Worm (Caenorhabditis elegans) whole organism, mixed stage, embryonic: ENCODE data around the gene smg-3.

Experiments used
- M03D4.4 ChIP-seq: sonication (generic microtip); optimal IDR thresholded peaks from 2 replicates; lab custom pipeline; 2017; ENCODE audit warnings: mild to moderate bottlenecking, missing genetic modification characterization, missing compliant biosample characterization
- bed-3 ChIP-seq: fragments of 200-800 bp; sonication (Bioruptor generic); optimal IDR thresholded peaks from 3 replicates; lab custom pipeline; 2018; ENCODE audit warnings: mild to moderate bottlenecking, missing genetic modification characterization, moderate library complexity, missing compliant biosample characterization
- blmp-1 ChIP-seq: fragments of 150-350 bp; optimal IDR thresholded peaks from 2 replicates; lab custom pipeline; 2014; ENCODE audit warnings: missing biosample characterization, missing genetic modification characterization
- ceh-39 ChIP-seq: fragments of 150-350 bp; optimal IDR thresholded peaks from 2 replicates; lab custom pipeline; 2014; ENCODE audit warnings: missing biosample characterization, missing genetic modification characterization
- ceh-43 ChIP-seq: fragments of 200-800 bp; sonication (Bioruptor generic); optimal IDR thresholded peaks from 2 replicates; lab custom pipeline; 2018; ENCODE audit warnings: mild to moderate bottlenecking, missing genetic modification characterization, moderate library complexity, missing compliant biosample characterization
- ceh-83 ChIP-seq: fragments of 200-800 bp; sonication (Bioruptor generic); optimal IDR thresholded peaks from 2 replicates; lab custom pipeline; 2018; ENCODE audit warnings: mild to moderate bottlenecking, missing genetic modification characterization, missing compliant biosample characterization
- ces-1 ChIP-seq: fragments of 150-350 bp; optimal IDR thresholded peaks from 2 replicates; lab custom pipeline; 2014; ENCODE audit warnings: missing biosample characterization, missing genetic modification reagents, missing genetic modification characterization
- cnd-1 ChIP-seq: fragments of 200-800 bp; sonication (Bioruptor generic); optimal IDR thresholded peaks from 2 replicates; lab custom pipeline; 2018; ENCODE audit warnings: mild to moderate bottlenecking, missing genetic modification characterization, missing compliant biosample characterization
- drap-1 ChIP-seq: fragments of 200-800 bp; sonication (Bioruptor generic); optimal IDR thresholded peaks from 3 replicates; lab custom pipeline; 2018; ENCODE audit warnings: mild to moderate bottlenecking, missing genetic modification characterization, missing compliant biosample characterization
- elt-1 ChIP-seq: sonication (generic microtip); optimal IDR thresholded peaks from 2 replicates; lab custom pipeline; 2017; ENCODE audit warnings: missing genetic modification characterization, mild to moderate bottlenecking, missing compliant biosample characterization, antibody characterized with exemption, moderate library complexity, borderline replicate concordance; ENCODE audit not compliant: insufficient read depth
- elt-3 ChIP-seq: fragments of 150-350 bp; optimal IDR thresholded peaks from 2 replicates; lab custom pipeline; 2014; ENCODE audit warnings: missing biosample characterization, missing genetic modification characterization
- flh-1 ChIP-seq: fragments of 200-800 bp; sonication (Bioruptor generic); optimal IDR thresholded peaks from 2 replicates; lab custom pipeline; 2018; ENCODE audit warnings: mild to moderate bottlenecking, missing genetic modification characterization, moderate library complexity, missing compliant biosample characterization
- ham-2 ChIP-seq: fragments of 200-800 bp; sonication (Bioruptor generic); optimal IDR thresholded peaks from 2 replicates; lab custom pipeline; 2018; ENCODE audit warnings: mild to moderate bottlenecking, missing genetic modification characterization, missing compliant biosample characterization
- hlh-1 ChIP-seq: fragments of 150-350 bp; optimal IDR thresholded peaks from 2 replicates; lab custom pipeline; 2014; ENCODE audit warnings: missing biosample characterization, missing genetic modification reagents, missing genetic modification characterization
- lin-13 ChIP-seq: fragments of 150-350 bp; optimal IDR thresholded peaks from 2 replicates; lab custom pipeline; 2014; ENCODE audit warnings: missing biosample characterization, missing genetic modification characterization
- lin-32 ChIP-seq: fragments of 200-800 bp; sonication (Bioruptor generic); optimal IDR thresholded peaks from 2 replicates; lab custom pipeline; 2018; ENCODE audit warnings: mild to moderate bottlenecking, missing genetic modification characterization, missing compliant biosample characterization
- lsy-2 ChIP-seq: fragments of 150-350 bp; optimal IDR thresholded peaks from 2 replicates; lab custom pipeline; 2014; ENCODE audit warnings: missing biosample characterization, missing genetic modification characterization
- mep-1 ChIP-seq: fragments of 150-350 bp; optimal IDR thresholded peaks from 2 replicates; lab custom pipeline; 2017; ENCODE audit warnings: missing biosample characterization, missing genetic modification reagents, missing genetic modification characterization, inconsistent platforms
- mls-2 ChIP-seq: sonication (generic microtip); optimal IDR thresholded peaks from 2 replicates; lab custom pipeline; 2016; ENCODE audit warnings: mild to moderate bottlenecking, missing genetic modification characterization, moderate library complexity, missing compliant biosample characterization
- nhr-2 ChIP-seq: fragments of 150-350 bp; optimal IDR thresholded peaks from 2 replicates; lab custom pipeline; 2014; ENCODE audit warnings: missing biosample characterization, missing genetic modification characterization
- nhr-237 ChIP-seq: fragments of 150-350 bp; optimal IDR thresholded peaks from 2 replicates; lab custom pipeline; 2014; ENCODE audit warnings: missing biosample characterization, missing genetic modification characterization
- nhr-28 ChIP-seq: fragments of 150-350 bp; optimal IDR thresholded peaks from 2 replicates; lab custom pipeline; 2014; ENCODE audit warnings: missing biosample characterization, missing genetic modification characterization
- nhr-76 ChIP-seq: sonication (generic microtip); optimal IDR thresholded peaks from 2 replicates; lab custom pipeline; 2017; ENCODE audit warnings: missing biosample characterization, missing genetic modification characterization
- pha-4 ChIP-seq: fragments of 150-350 bp; optimal IDR thresholded peaks from 2 replicates; lab custom pipeline; 2018; ENCODE audit warnings: missing biosample characterization, missing genetic modification reagents, missing genetic modification characterization
- sem-2 ChIP-seq: fragments of 200-800 bp; sonication (Bioruptor generic); optimal IDR thresholded peaks from 2 replicates; lab custom pipeline; 2018; ENCODE audit warnings: mild to moderate bottlenecking, missing genetic modification characterization, missing compliant biosample characterization
- snpc-4 ChIP-seq: fragments of 150-350 bp; optimal IDR thresholded peaks from 2 replicates; lab custom pipeline; 2014; ENCODE audit warnings: missing biosample characterization, missing genetic modification characterization
- sptf-1 ChIP-seq: sonication (generic microtip); optimal IDR thresholded peaks from 2 replicates; lab custom pipeline; 2017; ENCODE audit warnings: mild to moderate bottlenecking, missing genetic modification characterization, moderate library complexity, missing compliant biosample characterization
- tbx-8 ChIP-seq: fragments of 200-800 bp; sonication (Bioruptor generic); optimal IDR thresholded peaks from 2 replicates; lab custom pipeline; 2018; ENCODE audit warnings: mild to moderate bottlenecking, missing genetic modification characterization, moderate library complexity, missing compliant biosample characterization
- unc-120 ChIP-seq: sonication (generic microtip); optimal IDR thresholded peaks from 2 replicates; lab custom pipeline; 2017; ENCODE audit warnings: missing genetic modification characterization, missing compliant biosample characterization; ENCODE audit not compliant: poor library complexity, severe bottlenecking
- unc-39 ChIP-seq: fragments of 150-350 bp; optimal IDR thresholded peaks from 2 replicates; lab custom pipeline; 2014; ENCODE audit warnings: missing biosample characterization, missing genetic modification characterization
- unc-62 ChIP-seq: fragments of 150-350 bp; optimal IDR thresholded peaks from 2 replicates; lab custom pipeline; 2014; ENCODE audit warnings: missing biosample characterization, missing genetic modification reagents, missing genetic modification characterization
- zip-8 ChIP-seq: fragments of 150-350 bp; optimal IDR thresholded peaks from 2 replicates; lab custom pipeline; 2014; ENCODE audit warnings: missing biosample characterization, missing genetic modification characterization
- ztf-11 ChIP-seq: fragments of 150-350 bp; optimal IDR thresholded peaks from 2 replicates; lab custom pipeline; 2014; ENCODE audit warnings: missing biosample characterization, missing genetic modification characterization

smg-3 gene

ce11 chrIV:6372993-6373392 is at the start of gene smg-3:
smg-3 (minus strand) TSS chrIV:6373093.
- TF ChIP-seq ces-1 (GFP tag; lab: Kevin White, UChicago) (no peak), cnd-1 (no peak), lin-13 (tag; lab: Kevin White, UChicago) (no peak), lsy-2 (tag; lab: Kevin White, UChicago) (no peak), sem-2 (no peak), hlh-1 (tag; lab: Kevin White, UChicago) (no peak), sptf-1 (tag; lab: Kevin White, UChicago) (no peak), mls-2 (tag; lab: Kevin White, UChicago) (no peak), bed-3 (GFP tag; lab: Kevin White, UChicago) (no peak), nhr-2 (tag; lab: Kevin White, UChicago) (no peak), ceh-83 (GFP tag; lab: Kevin White, UChicago) (no peak), blmp-1 (tag; lab: Kevin White, UChicago) (no peak), mep-1 (tag; lab: Kevin White, UChicago) (no peak), nhr-28 (tag; lab: Kevin White, UChicago) (no peak), ham-2 (GFP tag; lab: Kevin White, UChicago) (no peak), nhr-76 (no peak), ceh-43 (GFP tag; lab: Kevin White, UChicago) (no peak), elt-3 (no peak), ceh-39 (tag; lab: Kevin White, UChicago) (no peak)

ce11 chrIV:6421183-6421635 is 48.3 kb upstream of the smg-3 start, which contains the start of gene puf-11:
puf-11 (plus strand) TSS chrIV:6421585.
- TF ChIP-seq nhr-2 (tag; lab: Kevin White, UChicago) (no peak), zip-8 (no peak), mls-2 (tag; lab: Kevin White, UChicago) (no peak), ztf-11 (tag; lab: Kevin White, UChicago) (no peak), unc-62 (no peak), cnd-1 (no peak), elt-1 (tag; lab: Kevin White, UChicago) (no peak), unc-120 (tag; lab: Kevin White, UChicago) (no peak), nhr-237 (no peak), sptf-1 (tag; lab: Kevin White, UChicago) (no peak), M03D4.4 (tag; lab: Kevin White, UChicago) (no peak), ceh-43 (GFP tag; lab: Kevin White, UChicago) (no peak), pha-4 (no peak), flh-1 (GFP tag; lab: Kevin White, UChicago) (no peak), ces-1 (GFP tag; lab: Kevin White, UChicago) (no peak), drap-1 (no peak), ham-2 (GFP tag; lab: Kevin White, UChicago) (no peak), ceh-39 (tag; lab: Kevin White, UChicago) (no peak), bed-3 (GFP tag; lab: Kevin White, UChicago) (no peak)

- TF ChIP-seq elt-3 (no peak), nhr-2 (tag; lab: Kevin White, UChicago) (no peak), nhr-76 (no peak), nhr-237 (no peak), lsy-2 (tag; lab: Kevin White, UChicago) (no peak), ceh-39 (tag; lab: Kevin White, UChicago) (no peak), unc-39 (tag; lab: Kevin White, UChicago) (no peak), tbx-8 (GFP tag; lab: Kevin White, UChicago) (no peak), snpc-4 (tag; lab: Kevin White, UChicago) (no peak), unc-62 (no peak), lin-13 (tag; lab: Kevin White, UChicago) (no peak), zip-8 (no peak), lin-32 (GFP tag; lab: Kevin White, UChicago) (no peak), mep-1 (tag; lab: Kevin White, UChicago) (no peak), ceh-43 (GFP tag; lab: Kevin White, UChicago) (no peak), bed-3 (GFP tag; lab: Kevin White, UChicago) (no peak), sem-2 (no peak), drap-1 (no peak), ces-1 (GFP tag; lab: Kevin White, UChicago) (no peak), M03D4.4 (tag; lab: Kevin White, UChicago) (no peak)
Observed at ce11 chrIV:6419031-6419582, 46.2 kb upstream of the smg-3 start, which contains the start of the genes Y73B6BL.23 and htp-2. Y73B6BL.23 (minus strand) TSS chrIV:6419081. htp-2 (plus strand) TSS chrIV:6419522.
